Fruit fly (Drosophila melanogaster) whole organism, adult: ENCODE data around the gene CG10486.

Source experiments
- CG11617 ChIP-seq: fragments of 200-800 bp; sonication (Bioruptor generic); optimal IDR thresholded peaks from 2 replicates; lab custom pipeline; 2017; ENCODE audit warnings: mild to moderate bottlenecking, missing biosample characterization, missing genetic modification reagents, missing genetic modification characterization
- CG12768 ChIP-seq: fragments of 200-800 bp; sonication (Bioruptor generic); optimal IDR thresholded peaks from 2 replicates; lab custom pipeline; 2017; ENCODE audit warnings: missing biosample characterization, missing genetic modification characterization, mild to moderate bottlenecking, moderate library complexity, missing genetic modification reagents
- CG14711 ChIP-seq: fragments of 200-800 bp; sonication (Bioruptor generic); optimal IDR thresholded peaks from 2 replicates; lab custom pipeline; 2018; ENCODE audit warnings: missing biosample characterization, mild to moderate bottlenecking, missing genetic modification characterization, moderate library complexity
- CG1620 ChIP-seq: fragments of 200-800 bp; sonication (Bioruptor generic); optimal IDR thresholded peaks from 2 replicates; lab custom pipeline; 2016; ENCODE audit warnings: missing biosample characterization, missing genetic modification characterization
- CG33017 ChIP-seq: fragments of 200-800 bp; sonication (Bioruptor generic); optimal IDR thresholded peaks from 2 replicates; lab custom pipeline; 2018; ENCODE audit warnings: missing biosample characterization, mild to moderate bottlenecking, missing genetic modification characterization, moderate library complexity
- CG5204 ChIP-seq: fragments of 200-800 bp; sonication (Bioruptor generic); optimal IDR thresholded peaks from 2 replicates; lab custom pipeline; 2016; ENCODE audit warnings: missing biosample characterization, missing genetic modification characterization
- CG7045 ChIP-seq: fragments of 200-800 bp; sonication (Bioruptor generic); optimal IDR thresholded peaks from 2 replicates; lab custom pipeline; 2017; ENCODE audit warnings: missing biosample characterization, mild to moderate bottlenecking, missing genetic modification characterization
- CG7101 ChIP-seq: fragments of 200-800 bp; sonication (Bioruptor generic); optimal IDR thresholded peaks from 2 replicates; lab custom pipeline; 2018; ENCODE audit warnings: missing biosample characterization, mild to moderate bottlenecking, missing genetic modification characterization, moderate library complexity
- Clk ChIP-seq: fragments of 200-800 bp; sonication (Bioruptor generic); optimal IDR thresholded peaks from 2 replicates; lab custom pipeline; 2017; ENCODE audit warnings: missing biosample characterization, missing genetic modification characterization
- Crg-1 ChIP-seq: fragments of 200-800 bp; sonication (Bioruptor generic); optimal IDR thresholded peaks from 2 replicates; lab custom pipeline; 2016; ENCODE audit warnings: missing biosample characterization, missing genetic modification characterization
- Hr96 ChIP-seq: fragments of 200-800 bp; sonication (Bioruptor generic); optimal IDR thresholded peaks from 2 replicates; lab custom pipeline; 2016; ENCODE audit warnings: missing biosample characterization, missing genetic modification characterization
- Mnt ChIP-seq: fragments of 200-800 bp; sonication (Bioruptor generic); optimal IDR thresholded peaks from 2 replicates; lab custom pipeline; 2016; ENCODE audit warnings: missing biosample characterization, mild to moderate bottlenecking, missing genetic modification characterization
- bab1 ChIP-seq: fragments of 200-800 bp; sonication (Bioruptor generic); optimal IDR thresholded peaks from 3 replicates; lab custom pipeline; 2019; ENCODE audit warnings: missing biosample characterization, mild to moderate bottlenecking, missing genetic modification characterization, moderate library complexity
- cic ChIP-seq: fragments of 200-800 bp; sonication (Bioruptor generic); optimal IDR thresholded peaks from 2 replicates; lab custom pipeline; 2017; ENCODE audit warnings: missing biosample characterization, mild to moderate bottlenecking, missing genetic modification characterization, moderate library complexity
- cnc ChIP-seq, 2 experiments: fragments of >200 bp; optimal IDR thresholded peaks; 2 replicates each; lab custom pipeline; 2017
- kay ChIP-seq: fragments of 200-800 bp; sonication (Bioruptor generic); peaks from one replicate; lab custom pipeline; 2016; ENCODE audit warnings: missing biosample characterization, missing genetic modification characterization, borderline replicate concordance
- ovo ChIP-seq: fragments of 200-800 bp; sonication (Bioruptor generic); optimal IDR thresholded peaks from 2 replicates; lab custom pipeline; 2016; ENCODE audit warnings: missing biosample characterization, missing genetic modification characterization
- pad ChIP-seq: fragments of 200-800 bp; sonication (Bioruptor generic); optimal IDR thresholded peaks from 3 replicates; lab custom pipeline; 2017; ENCODE audit warnings: missing biosample characterization, missing genetic modification characterization, mild to moderate bottlenecking, moderate library complexity, missing genetic modification reagents
- tj ChIP-seq: fragments of 200-800 bp; sonication (Bioruptor generic); optimal IDR thresholded peaks from 3 replicates; lab custom pipeline; 2017; ENCODE audit warnings: missing biosample characterization, mild to moderate bottlenecking, missing genetic modification characterization, moderate library complexity
- toe ChIP-seq: fragments of 200-800 bp; sonication (Bioruptor generic); optimal IDR thresholded peaks from 2 replicates; lab custom pipeline; 2016; ENCODE audit warnings: missing biosample characterization, missing genetic modification characterization

CG10486 gene

dm6 chr3L:5947110-5947731 lies 40.7 kb upstream of the CG10486 start:
- TF ChIP-seq ovo (GFP tag; lab: Kevin White, UChicago): no peak
- no peak for TF ChIP-seq CG5204
- no peak for TF ChIP-seq CG1620 (GFP tag; lab: Kevin White, UChicago)
- TF ChIP-seq cic (GFP tag; lab: Kevin White, UChicago): no peak
- no peak for TF ChIP-seq Clk (GFP tag; lab: Kevin White, UChicago)
- TF ChIP-seq tj: no peak
- no peak for TF ChIP-seq Hr96
- no peak for TF ChIP-seq CG14711
- no peak for TF ChIP-seq CG7045 (GFP tag; lab: Kevin White, UChicago)
- no peak for TF ChIP-seq CG7101 (tag; lab: Kevin White, UChicago)
- TF ChIP-seq CG33017 (tag; lab: Kevin White, UChicago): no peak
- no peak for TF ChIP-seq Mnt
- TF ChIP-seq CG12768 (GFP tag; lab: Kevin White, UChicago): no peak
- no peak for TF ChIP-seq toe (GFP tag; lab: Kevin White, UChicago)
- no peak for TF ChIP-seq pad (GFP tag; lab: Kevin White, UChicago)
- TF ChIP-seq bab1 (GFP tag; lab: Kevin White, UChicago): no peak
- TF ChIP-seq cnc (optimal IDR thresholded peaks at IDR 0.05; lab: Kevin White, UChicago): no peak
- no peak for TF ChIP-seq kay (GFP tag; lab: Kevin White, UChicago)
- TF ChIP-seq CG11617 (GFP tag; lab: Kevin White, UChicago): no peak
- no peak for TF ChIP-seq Crg-1 (GFP tag; lab: Kevin White, UChicago)

- no peak for TF ChIP-seq CG33017 (tag; lab: Kevin White, UChicago)
- TF ChIP-seq Mnt: no peak
- TF ChIP-seq cnc (optimal IDR thresholded peaks at IDR 0.05; lab: Kevin White, UChicago): no peak
- TF ChIP-seq CG1620 (GFP tag; lab: Kevin White, UChicago): no peak
- no peak for TF ChIP-seq CG7101 (tag; lab: Kevin White, UChicago)
- no peak for TF ChIP-seq pad (GFP tag; lab: Kevin White, UChicago)
- no peak for TF ChIP-seq CG14711
- no peak for TF ChIP-seq Clk (GFP tag; lab: Kevin White, UChicago)
- no peak for TF ChIP-seq Crg-1 (GFP tag; lab: Kevin White, UChicago)
- TF ChIP-seq CG5204: no peak
- TF ChIP-seq bab1 (GFP tag; lab: Kevin White, UChicago): no peak
Observed at dm6 chr3L:5945571-5945970, 39.1 kb upstream of the CG10486 start.

- no peak for TF ChIP-seq Clk (GFP tag; lab: Kevin White, UChicago)
Observed at dm6 chr3L:5943348-5943904, 36.9 kb upstream of the CG10486 start.

dm6 chr3L:5941508-5941907 lies 35.0 kb upstream of the CG10486 start:
- TF ChIP-seq CG11617 (GFP tag; lab: Kevin White, UChicago): no peak
- TF ChIP-seq tj: no peak
- TF ChIP-seq CG33017 (tag; lab: Kevin White, UChicago): no peak
- TF ChIP-seq pad (GFP tag; lab: Kevin White, UChicago): no peak
- no peak for TF ChIP-seq CG1620 (GFP tag; lab: Kevin White, UChicago)
- no peak for TF ChIP-seq kay (GFP tag; lab: Kevin White, UChicago)
- no peak for TF ChIP-seq toe (GFP tag; lab: Kevin White, UChicago)
- no peak for TF ChIP-seq ovo (GFP tag; lab: Kevin White, UChicago)

dm6 chr3L:5941086-5941485 lies 34.6 kb upstream of the CG10486 start:
- no peak for TF ChIP-seq CG7101 (tag; lab: Kevin White, UChicago)
- TF ChIP-seq CG7045 (GFP tag; lab: Kevin White, UChicago): no peak
- no peak for TF ChIP-seq CG5204
- TF ChIP-seq cnc (optimal IDR thresholded peaks at IDR 0.05; lab: Kevin White, UChicago): no peak
- TF ChIP-seq toe (GFP tag; lab: Kevin White, UChicago): no peak
- no peak for TF ChIP-seq tj
- no peak for TF ChIP-seq Hr96
- no peak for TF ChIP-seq CG12768 (GFP tag; lab: Kevin White, UChicago)
- TF ChIP-seq CG33017 (tag; lab: Kevin White, UChicago): no peak
- no peak for TF ChIP-seq Crg-1 (GFP tag; lab: Kevin White, UChicago)
- no peak for TF ChIP-seq CG1620 (GFP tag; lab: Kevin White, UChicago)
- TF ChIP-seq kay (GFP tag; lab: Kevin White, UChicago): no peak
- no peak for TF ChIP-seq ovo (GFP tag; lab: Kevin White, UChicago)
- TF ChIP-seq Mnt: no peak
- TF ChIP-seq bab1 (GFP tag; lab: Kevin White, UChicago): no peak
- TF ChIP-seq cic (GFP tag; lab: Kevin White, UChicago): no peak
- TF ChIP-seq pad (GFP tag; lab: Kevin White, UChicago): no peak
- no peak for TF ChIP-seq Clk (GFP tag; lab: Kevin White, UChicago)

dm6 chr3L:5940431-5940830 lies 33.9 kb upstream of the CG10486 start:
- TF ChIP-seq toe (GFP tag; lab: Kevin White, UChicago) (no peak), CG14711 (no peak), CG33017 (tag; lab: Kevin White, UChicago) (no peak), Hr96 (no peak), bab1 (GFP tag; lab: Kevin White, UChicago) (no peak), tj (no peak), cnc (optimal IDR thresholded peaks at IDR 0.05; lab: Kevin White, UChicago) (no peak), CG12768 (GFP tag; lab: Kevin White, UChicago) (no peak), cic (GFP tag; lab: Kevin White, UChicago) (no peak), Crg-1 (GFP tag; lab: Kevin White, UChicago) (no peak), kay (GFP tag; lab: Kevin White, UChicago) (no peak), CG1620 (GFP tag; lab: Kevin White, UChicago) (no peak), Clk (GFP tag; lab: Kevin White, UChicago) (no peak), Mnt (no peak)
